Worm (Caenorhabditis elegans) whole organism, midembryonic: Measurements from ENCODE around the gene C16C8.7.

Experiments used
- T22C8.4 ChIP-seq: fragments of 200-800 bp; sonication (Bioruptor generic); IDR thresholded peaks from 2 replicates; pipeline ENCODE4 v1.3.6; 2022; ENCODE audit warnings: missing genetic modification characterization, missing compliant biosample characterization
- cog-1 ChIP-seq: sonication (generic microtip); optimal IDR thresholded peaks from 2 replicates; lab custom pipeline; 2016; ENCODE audit warnings: missing genetic modification characterization, missing compliant biosample characterization
- flt-1 ChIP-seq: fragments of 200-800 bp; sonication (Bioruptor generic); IDR thresholded peaks from 2 replicates; pipeline ENCODE4 v1.3.6; 2022; ENCODE audit warnings: missing genetic modification characterization, missing compliant biosample characterization
- klf-2 ChIP-seq: fragments of 200-800 bp; sonication (Bioruptor generic); conservative IDR thresholded peaks from 2 replicates; pipeline ENCODE4 v1.3.6; 2022; ENCODE audit warnings: missing genetic modification reagents, missing genetic modification characterization, missing compliant biosample characterization
- med-1 ChIP-seq: sonication (generic microtip); optimal IDR thresholded peaks from 2 replicates; lab custom pipeline; 2017; ENCODE audit warnings: missing genetic modification characterization, mild to moderate bottlenecking, missing compliant biosample characterization, antibody characterized with exemption, missing genetic modification reagents; ENCODE audit not compliant: insufficient read depth
- ref-1 ChIP-seq: fragments of 200-800 bp; sonication (Bioruptor generic); conservative IDR thresholded peaks from 2 replicates; pipeline ENCODE4 v1.3.6; 2022; ENCODE audit warnings: missing genetic modification reagents, missing genetic modification characterization, missing compliant biosample characterization
- tab-1 ChIP-seq: fragments of 200-800 bp; sonication (Bioruptor generic); IDR thresholded peaks from 2 replicates; pipeline ENCODE4 v1.3.6; 2022; ENCODE audit warnings: missing genetic modification characterization, missing compliant biosample characterization
- ztf-23 ChIP-seq: fragments of 200-800 bp; sonication (Bioruptor generic); IDR thresholded peaks from 2 replicates; pipeline ENCODE4 v1.3.6; 2022; ENCODE audit warnings: missing genetic modification reagents, missing genetic modification characterization, missing compliant biosample characterization

DNA sequence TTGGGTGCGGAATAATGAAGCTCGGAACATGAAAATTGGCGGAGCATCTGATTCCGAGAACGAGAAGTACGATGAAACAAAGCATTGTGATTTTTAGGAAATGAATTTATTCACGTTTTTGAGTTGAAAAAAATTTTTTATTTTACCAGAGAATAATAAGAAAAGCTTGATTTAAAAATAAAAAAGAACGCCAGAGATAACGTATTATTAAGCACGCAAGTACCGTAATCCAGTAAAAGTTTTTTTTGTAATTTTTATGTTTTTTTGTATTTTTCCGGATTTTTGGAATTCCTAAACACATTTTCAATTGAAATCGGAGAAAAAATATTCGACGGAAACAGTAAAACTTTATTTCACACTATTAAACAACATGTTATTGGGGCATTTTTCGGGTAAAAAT, 16.8 kb downstream of the C16C8.7 start, which contains the start of gene C16C8.22:
- no peak for TF ChIP-seq T22C8.4
- TF ChIP-seq klf-2 (GFP tag; lab: Robert Waterston, UW) = no peak
- TF ChIP-seq flt-1 = no peak
- TF ChIP-seq cog-1 (tag; lab: Kevin White, UChicago) = no peak
- no peak for TF ChIP-seq med-1 (GFP tag; lab: Kevin White, UChicago)
- TF ChIP-seq ztf-23 = no peak
- no peak for TF ChIP-seq tab-1 (GFP tag; lab: Robert Waterston, UW)
- TF ChIP-seq ref-1 (GFP tag; lab: Robert Waterston, UW) = no peak
